Worm (Caenorhabditis elegans): ENCODE data around the gene srlf-13.

Gene srlf-13

DNA sequence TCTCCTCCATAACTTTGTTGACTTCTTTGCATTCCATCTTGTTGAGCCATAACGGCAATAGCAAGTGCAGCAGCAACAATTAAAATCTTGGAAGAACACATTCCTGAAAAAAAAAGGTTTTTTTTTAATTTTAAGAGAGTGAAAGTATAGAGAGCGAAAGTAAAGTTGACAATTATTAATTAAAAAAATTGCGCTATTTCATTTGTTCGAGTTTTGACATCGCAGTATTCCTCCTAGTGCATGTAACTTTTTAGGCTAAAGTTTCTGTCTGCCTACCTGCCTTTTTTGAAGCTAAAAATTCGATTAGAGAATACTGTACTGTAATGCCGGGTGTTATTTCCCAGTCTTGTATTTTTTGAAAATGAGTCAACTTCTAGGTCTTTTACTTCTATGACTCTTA is 4.4 kb downstream of the srlf-13 start, which contains the start of gene srlf-12:
TSS of gene srlf-12 (minus strand) at position 101 of the 400 bp plus-strand sequence.
- TF ChIP-seq lsl-1 (GFP tag; optimal IDR thresholded peaks at IDR 0.05) (no peak), ceh-100 (GFP tag; IDR thresholded peaks at IDR 0.05) (no peak), snpc-4 (GFP tag; optimal IDR thresholded peaks at IDR 0.05) (no peak), snpc-4 (tag; optimal IDR thresholded peaks at IDR 0.05) (no peak), F22D6.2 (tag; optimal IDR thresholded peaks at IDR 0.05) (no peak), lag-1 (GFP tag; IDR thresholded peaks at IDR 0.05) (no peak), sptf-2 (GFP tag; optimal IDR thresholded peaks at IDR 0.05) (no peak), dox-1 (GFP tag; IDR thresholded peaks at IDR 0.05) (no peak), ztf-6 (GFP tag; IDR thresholded peaks at IDR 0.05) (no peak), Y67H2A.10 (GFP tag; conservative IDR thresholded peaks at IDR 0.05) (no peak), mxl-1 (tag; optimal IDR thresholded peaks at IDR 0.05) (no peak), rec-8 (tag; optimal IDR thresholded peaks at IDR 0.05) (no peak)

DNA sequence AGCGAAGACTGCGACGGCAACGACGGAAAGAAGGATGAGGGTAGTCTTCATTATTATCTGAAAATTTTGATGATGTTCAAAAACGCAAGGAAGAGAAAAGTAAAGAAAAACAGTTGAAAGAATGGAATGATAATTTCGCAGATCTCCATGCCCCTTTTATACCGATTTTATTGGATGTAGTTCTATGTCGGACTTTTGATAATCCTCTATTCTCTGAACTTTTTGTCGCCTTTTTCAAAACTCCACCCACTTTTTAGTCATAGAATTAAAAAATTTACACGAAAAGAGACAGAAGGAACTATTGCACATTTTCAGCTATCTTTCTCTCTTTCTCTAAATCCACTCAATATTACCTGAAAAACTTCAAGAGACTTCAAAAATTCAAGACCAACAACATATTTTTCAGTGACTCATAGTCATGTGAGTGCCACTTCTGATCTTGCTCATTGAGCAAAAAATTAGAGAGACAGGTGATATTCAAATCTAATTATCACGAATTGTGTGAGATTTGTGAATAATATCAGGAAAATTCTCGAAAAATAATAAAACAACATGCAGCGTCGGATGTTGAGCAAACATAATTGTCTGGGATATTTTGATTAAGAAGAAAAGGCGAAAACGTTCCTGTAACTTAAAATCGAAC is 6.5 kb downstream of the srlf-13 start, which contains the start of gene F13E9.15:
TSS of gene F13E9.15 (minus strand) at position 51 of the 643 bp plus-strand sequence.
- TF ChIP-seq lir-1 (GFP tag; conservative IDR thresholded peaks at IDR 0.05) (no peak), ztf-25 (GFP tag; IDR thresholded peaks at IDR 0.05) (no peak), ztf-6 (GFP tag; IDR thresholded peaks at IDR 0.05) (no peak), nfyb-1 (GFP tag; IDR thresholded peaks at IDR 0.05) (no peak), bed-1 (GFP tag; IDR thresholded peaks at IDR 0.05) (no peak), pbrm-1 (GFP tag; IDR thresholded peaks at IDR 0.05) (no peak), tbx-9 (tag; optimal IDR thresholded peaks at IDR 0.05; ENCODE audit: borderline replicate concordance) (no peak), efl-1 (GFP tag; optimal IDR thresholded peaks at IDR 0.05) (no peak), madf-6 (GFP tag; IDR thresholded peaks at IDR 0.05) (no peak)

DNA sequence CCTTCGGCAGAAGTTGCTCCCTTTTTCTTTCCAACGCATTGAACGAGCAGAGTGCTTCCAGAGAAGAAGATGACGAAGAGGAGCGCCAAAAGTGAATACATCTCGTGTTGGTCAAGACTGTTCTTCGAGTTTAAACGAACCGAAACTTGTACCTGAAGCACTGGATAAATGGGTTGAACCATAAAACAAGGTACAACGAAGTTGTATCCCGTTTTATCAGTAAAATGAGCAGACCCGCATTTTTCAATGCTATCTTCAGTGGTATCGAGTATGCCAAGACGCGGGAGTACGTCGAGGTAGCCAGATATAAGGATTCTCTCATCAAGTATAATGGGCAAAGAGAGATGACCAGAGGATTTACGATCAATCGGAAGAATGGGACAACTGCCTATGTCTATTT is 9.1 kb downstream of the srlf-13 start, which contains the start of gene F13E9.16:
TSS of gene F13E9.16 (minus strand) at position 101 of the 400 bp plus-strand sequence.
- TF ChIP-seq ceh-100 (GFP tag; IDR thresholded peaks at IDR 0.05): no peak
- no peak for TF ChIP-seq aptf-2 (GFP tag; conservative IDR thresholded peaks at IDR 0.05)
- no peak for TF ChIP-seq lin-54 (GFP tag; optimal IDR thresholded peaks at IDR 0.05)
- no peak for TF ChIP-seq C17E4.6 (GFP tag; IDR thresholded peaks at IDR 0.05)
- TF ChIP-seq nfya-1 (tag; optimal IDR thresholded peaks at IDR 0.05; ENCODE audit: borderline replicate concordance, insufficient read depth): no peak
- no peak for TF ChIP-seq attf-6 (GFP tag; IDR thresholded peaks at IDR 0.05)
- TF ChIP-seq unc-130 (GFP tag; optimal IDR thresholded peaks at IDR 0.05): no peak
- TF ChIP-seq ztf-3 (GFP tag; optimal IDR thresholded peaks at IDR 0.05): no peak
- no peak for TF ChIP-seq madf-10 (tag; optimal IDR thresholded peaks at IDR 0.05)
- no peak for TF ChIP-seq madf-3 (GFP tag; IDR thresholded peaks at IDR 0.05)
- TF ChIP-seq F57A8.1 (GFP tag; optimal IDR thresholded peaks at IDR 0.05): no peak
- TF ChIP-seq nfya-2 (GFP tag; IDR thresholded peaks at IDR 0.05): no peak
- no peak for TF ChIP-seq F33H1.4 (GFP tag; IDR thresholded peaks at IDR 0.05)
- TF ChIP-seq B0019.2 (GFP tag; conservative IDR thresholded peaks at IDR 0.05): no peak
- TF ChIP-seq F22D6.2 (tag; optimal IDR thresholded peaks at IDR 0.05): no peak
- TF ChIP-seq akir-1 (GFP tag; optimal IDR thresholded peaks at IDR 0.05): no peak
- TF ChIP-seq Y53F4B.3 (GFP tag; IDR thresholded peaks at IDR 0.05): no peak
- TF ChIP-seq bed-1 (GFP tag; IDR thresholded peaks at IDR 0.05): no peak

All from whole organism, young adult.